Worm (Caenorhabditis elegans) whole organism, young adult: ENCODE measurements around the gene Y57G11C.42.
A peak's percentile ranks its signal among the peaks of the same experiment; 100 is the strongest.

ENCODE experiments used
- C17E4.6 ChIP-seq: fragments of 200-800 bp; sonication (Bioruptor generic); IDR thresholded peaks from 2 replicates; pipeline ENCODE4 v1.3.6; 2022; ENCODE audit warnings: missing genetic modification reagents, missing genetic modification characterization, missing compliant biosample characterization
- F22D6.2 ChIP-seq: sonication (generic microtip); optimal IDR thresholded peaks from 2 replicates; lab custom pipeline; 2016; ENCODE audit warnings: mild to moderate bottlenecking, missing genetic modification characterization, missing compliant biosample characterization
- F52B5.7 ChIP-seq: sonication (generic microtip); optimal IDR thresholded peaks from 2 replicates; lab custom pipeline; 2016; ENCODE audit warnings: mild to moderate bottlenecking, missing genetic modification characterization, missing compliant biosample characterization
- F57A8.1 ChIP-seq: fragments of 200-800 bp; sonication (Bioruptor generic); optimal IDR thresholded peaks from 2 replicates; lab custom pipeline; 2018; ENCODE audit warnings: mild to moderate bottlenecking, missing genetic modification characterization, moderate library complexity, missing compliant biosample characterization
- F57C9.4 ChIP-seq: sonication (generic microtip); optimal IDR thresholded peaks from 2 replicates; lab custom pipeline; 2017; ENCODE audit warnings: mild to moderate bottlenecking, missing genetic modification characterization, missing compliant biosample characterization
- K11D2.4 ChIP-seq: fragments of 200-800 bp; sonication (Bioruptor generic); IDR thresholded peaks from 2 replicates; pipeline ENCODE4 v1.3.6; 2022; ENCODE audit warnings: missing genetic modification reagents, missing genetic modification characterization, missing compliant biosample characterization
- Y67H2A.10 ChIP-seq: fragments of 200-800 bp; sonication (Bioruptor generic); conservative IDR thresholded peaks from 2 replicates; pipeline ENCODE4 v1.3.6; 2022; ENCODE audit warnings: missing genetic modification reagents, missing genetic modification characterization, missing compliant biosample characterization
- ZK185.1 ChIP-seq: sonication (generic microtip); optimal IDR thresholded peaks from 2 replicates; lab custom pipeline; 2016; ENCODE audit warnings: mild to moderate bottlenecking, missing genetic modification characterization, missing compliant biosample characterization; ENCODE audit not compliant: poor library complexity, severe bottlenecking
- ama-1 ChIP-seq, 3 experiments: fragments of 150-350 bp in 1 of 3; sonication (generic microtip) in 2 of 3; optimal IDR thresholded peaks; 2 replicates each; lab custom pipeline; 2014 to 2018; ENCODE audit warnings: missing biosample characterization in 2 of 3, missing genetic modification characterization in 2 of 3, missing genetic modification reagents in 2 of 3
- aptf-2 ChIP-seq: fragments of 200-800 bp; sonication (Bioruptor generic); conservative IDR thresholded peaks from 2 replicates; pipeline ENCODE4 v1.3.6; 2022; ENCODE audit warnings: missing genetic modification reagents, missing genetic modification characterization, missing compliant biosample characterization
- attf-5 ChIP-seq: fragments of 200-800 bp; sonication (Bioruptor generic); optimal IDR thresholded peaks from 2 replicates; lab custom pipeline; 2018; ENCODE audit warnings: mild to moderate bottlenecking, missing genetic modification characterization, missing compliant biosample characterization
- bed-2 ChIP-seq: fragments of 200-800 bp; sonication (Bioruptor generic); IDR thresholded peaks from 2 replicates; pipeline ENCODE4 v1.3.6; 2022; ENCODE audit warnings: missing genetic modification reagents, missing genetic modification characterization, missing compliant biosample characterization
- cebp-1 ChIP-seq, 2 experiments: fragments of 200-800 bp in 1 of 2; sonication (Bioruptor generic) in 1 of 2; sonication (generic microtip) in 1 of 2; IDR thresholded peaks in 1 of 2; optimal IDR thresholded peaks in 1 of 2; 2 replicates each; pipeline versions ENCODE4 v1.3.6 to Lab custom; 2017 to 2022; ENCODE audit warnings: missing compliant biosample characterization in 2 of 2, missing genetic modification characterization in 2 of 2, mild to moderate bottlenecking in 1 of 2, missing genetic modification reagents in 1 of 2, moderate library complexity in 1 of 2
- ceh-100 ChIP-seq: fragments of 200-800 bp; sonication (Bioruptor generic); IDR thresholded peaks from 2 replicates; pipeline ENCODE4 v1.3.6; 2022; ENCODE audit warnings: missing genetic modification reagents, missing genetic modification characterization, missing compliant biosample characterization
- die-1 ChIP-seq: sonication (generic microtip); optimal IDR thresholded peaks from 2 replicates; lab custom pipeline; 2016; ENCODE audit warnings: missing genotype, mild to moderate bottlenecking, missing genetic modification characterization, missing compliant biosample characterization
- dox-1 ChIP-seq: fragments of 200-800 bp; sonication (Bioruptor generic); IDR thresholded peaks from 2 replicates; pipeline ENCODE4 v1.3.6; 2022; ENCODE audit warnings: missing genetic modification reagents, missing genetic modification characterization, missing compliant biosample characterization
- dpff-1 ChIP-seq: sonication (generic microtip); optimal IDR thresholded peaks from 2 replicates; lab custom pipeline; 2017; ENCODE audit warnings: mild to moderate bottlenecking, missing genetic modification characterization, missing compliant biosample characterization
- egl-44 ChIP-seq: fragments of 200-800 bp; sonication (Bioruptor generic); IDR thresholded peaks from 2 replicates; pipeline ENCODE4 v1.3.6; 2022; ENCODE audit warnings: missing genetic modification reagents, missing genetic modification characterization, missing compliant biosample characterization
- ets-4 ChIP-seq: fragments of 200-800 bp; sonication (Bioruptor generic); optimal IDR thresholded peaks from 2 replicates; lab custom pipeline; 2018; ENCODE audit warnings: mild to moderate bottlenecking, missing genetic modification characterization, missing compliant biosample characterization
- gei-17 ChIP-seq: fragments of 200-800 bp; sonication (Bioruptor generic); optimal IDR thresholded peaks from 2 replicates; lab custom pipeline; 2018; ENCODE audit warnings: mild to moderate bottlenecking, missing genetic modification characterization, missing compliant biosample characterization
- him-1 ChIP-seq: sonication (generic microtip); optimal IDR thresholded peaks from 2 replicates; lab custom pipeline; 2016; ENCODE audit warnings: missing genotype, missing genetic modification reagents, missing genetic modification characterization, missing compliant biosample characterization
- hlh-26 ChIP-seq: fragments of 200-800 bp; sonication (Bioruptor generic); conservative IDR thresholded peaks from 2 replicates; pipeline ENCODE4 v1.3.6; 2022; ENCODE audit warnings: missing genetic modification reagents, missing genetic modification characterization, missing compliant biosample characterization
- hmg-1.2 ChIP-seq: fragments of 200-800 bp; sonication (Bioruptor generic); IDR thresholded peaks from 2 replicates; pipeline ENCODE4 v1.3.6; 2022; ENCODE audit warnings: missing genetic modification reagents, missing genetic modification characterization, missing compliant biosample characterization
- hmg-20 ChIP-seq: fragments of 200-800 bp; sonication (Bioruptor generic); IDR thresholded peaks from 2 replicates; pipeline ENCODE4 v1.3.6; 2022; ENCODE audit warnings: missing genetic modification reagents, missing genetic modification characterization, missing compliant biosample characterization
- let-607 ChIP-seq, 2 experiments: fragments of 200-800 bp in 1 of 2; sonication (Bioruptor generic) in 1 of 2; sonication (generic microtip) in 1 of 2; optimal IDR thresholded peaks; 2 replicates each; lab custom pipeline; 2016 to 2018; ENCODE audit warnings: mild to moderate bottlenecking in 2 of 2, missing compliant biosample characterization in 2 of 2, missing genetic modification characterization in 2 of 2, moderate library complexity in 2 of 2, missing genotype in 1 of 2
- lin-35 ChIP-seq, 3 experiments: fragments of 150-350 bp in 2 of 3; sonication (generic microtip) in 1 of 3; optimal IDR thresholded peaks; 2 replicates each; lab custom pipeline; 2014 to 2018; ENCODE audit warnings: missing biosample characterization in 3 of 3, missing genetic modification characterization in 3 of 3, missing genetic modification reagents in 3 of 3
- madf-8 ChIP-seq: fragments of 200-800 bp; sonication (Bioruptor generic); conservative IDR thresholded peaks from 2 replicates; pipeline ENCODE4 v1.3.6; 2022; ENCODE audit warnings: missing genetic modification reagents, missing genetic modification characterization, missing compliant biosample characterization
- mcd-1 ChIP-seq: fragments of 200-800 bp; sonication (Bioruptor generic); IDR thresholded peaks from 2 replicates; pipeline ENCODE4 v1.3.6; 2022; ENCODE audit warnings: missing genetic modification reagents, missing genetic modification characterization, missing compliant biosample characterization
- mes-4 ChIP-seq: sonication (generic microtip); optimal IDR thresholded peaks from 2 replicates; lab custom pipeline; 2016; ENCODE audit warnings: missing genotype, missing genetic modification characterization, missing compliant biosample characterization
- nfya-1 ChIP-seq: sonication (generic microtip); optimal IDR thresholded peaks from 2 replicates; lab custom pipeline; 2017; ENCODE audit warnings: antibody characterized with exemption, missing compliant biosample characterization, missing genetic modification characterization, borderline replicate concordance; ENCODE audit not compliant: insufficient read depth
- nfyb-1 ChIP-seq: fragments of 200-800 bp; sonication (Bioruptor generic); IDR thresholded peaks from 2 replicates; pipeline ENCODE4 v1.3.6; 2022; ENCODE audit warnings: missing genetic modification reagents, missing genetic modification characterization, missing compliant biosample characterization
- nhr-27 ChIP-seq: fragments of 200-800 bp; sonication (Bioruptor generic); optimal IDR thresholded peaks from 2 replicates; lab custom pipeline; 2018; ENCODE audit warnings: mild to moderate bottlenecking, missing genetic modification characterization, moderate library complexity, missing compliant biosample characterization
- pbrm-1 ChIP-seq: fragments of 200-800 bp; sonication (Bioruptor generic); IDR thresholded peaks from 2 replicates; pipeline ENCODE4 v1.3.6; 2022; ENCODE audit warnings: missing genetic modification reagents, missing genetic modification characterization, missing compliant biosample characterization
- rec-8 ChIP-seq, 2 experiments: sonication (generic microtip); optimal IDR thresholded peaks; 2 replicates each; lab custom pipeline; 2016; ENCODE audit warnings: mild to moderate bottlenecking in 2 of 2, missing genetic modification characterization in 2 of 2, missing genetic modification reagents in 2 of 2, missing genotype in 2 of 2, missing biosample characterization in 1 of 2, missing compliant biosample characterization in 1 of 2, moderate library complexity in 1 of 2
- snpc-1.1 ChIP-seq: sonication (generic microtip); optimal IDR thresholded peaks from 2 replicates; lab custom pipeline; 2017; ENCODE audit warnings: missing genetic modification characterization, mild to moderate bottlenecking, missing compliant biosample characterization, antibody characterized with exemption, moderate library complexity, missing genotype, missing genetic modification reagents; ENCODE audit not compliant: insufficient read depth
- snpc-4 ChIP-seq, 5 experiments: fragments of 150-350 bp in 1 of 5; sonication (generic microtip) in 4 of 5; optimal IDR thresholded peaks; 2 replicates each; lab custom pipeline; 2014 to 2018; ENCODE audit warnings: missing genetic modification characterization in 5 of 5, missing biosample characterization in 3 of 5, antibody characterized with exemption in 2 of 5, mild to moderate bottlenecking in 2 of 5, missing compliant biosample characterization in 2 of 5, missing genotype in 2 of 5, moderate library complexity in 2 of 5, missing genetic modification reagents in 1 of 5
- somi-1 ChIP-seq: fragments of 200-800 bp; sonication (Bioruptor generic); optimal IDR thresholded peaks from 2 replicates; lab custom pipeline; 2018; ENCODE audit warnings: mild to moderate bottlenecking, missing genetic modification characterization, missing compliant biosample characterization
- tbp1 ChIP-seq: fragments of 200-800 bp; sonication (Bioruptor generic); optimal IDR thresholded peaks from 2 replicates; lab custom pipeline; 2018; ENCODE audit warnings: mild to moderate bottlenecking, missing genetic modification characterization, missing compliant biosample characterization
- ztf-22 ChIP-seq: fragments of 200-800 bp; sonication (Bioruptor generic); optimal IDR thresholded peaks from 2 replicates; lab custom pipeline; 2018; ENCODE audit warnings: mild to moderate bottlenecking, missing genetic modification characterization, moderate library complexity, missing compliant biosample characterization
- ztf-26 ChIP-seq: sonication (generic microtip); optimal IDR thresholded peaks from 2 replicates; lab custom pipeline; 2017; ENCODE audit warnings: missing genetic modification characterization, missing compliant biosample characterization
- ztf-3 ChIP-seq: fragments of 200-800 bp; sonication (Bioruptor generic); optimal IDR thresholded peaks from 2 replicates; lab custom pipeline; 2018; ENCODE audit warnings: mild to moderate bottlenecking, missing genetic modification characterization, missing compliant biosample characterization

Gene Y57G11C.42

ce11 chrIV:14786374-14787136 lies 58.2 kb downstream of the Y57G11C.42 start, which contains the start of gene melo-1 (continued):
- peak; percentile 46 for TF ChIP-seq attf-5 (GFP tag; lab: Kevin White, UChicago)
- TF ChIP-seq pbrm-1 (GFP tag; lab: Robert Waterston, UW), result peak; percentile 22; the same call in 1 of the 2 replicates
- TF ChIP-seq somi-1, result no peak

- TF ChIP-seq egl-44 (GFP tag; lab: Robert Waterston, UW), result no peak
- 0 out of 2 replicates have a peak, but pooled peaks have one; percentile 7 for TF ChIP-seq pbrm-1 (GFP tag; lab: Robert Waterston, UW)
- peak in 1 of 2 experiments; percentile 20 for TF ChIP-seq let-607 (tag; optimal IDR thresholded peaks at IDR 0.05; lab: Kevin White, UChicago)
- TF ChIP-seq nfya-1 (tag; lab: Kevin White, UChicago), result no peak
- peak in 1 of 3 experiments; percentile 62 for TF ChIP-seq lin-35 (GFP tag; optimal IDR thresholded peaks at IDR 0.05; lab: Kevin White, UChicago)
- no peak for TF ChIP-seq F52B5.7 (tag; lab: Kevin White, UChicago)
- TF ChIP-seq F22D6.2, result no peak
- no peak for TF ChIP-seq mcd-1
- TF ChIP-seq aptf-2 (GFP tag; lab: Robert Waterston, UW), result no peak
- TF ChIP-seq F57A8.1 (GFP tag; lab: Kevin White, UChicago), result no peak
- TF ChIP-seq ztf-3 (GFP tag; lab: Kevin White, UChicago), result no peak
- peak; percentile 35 for TF ChIP-seq die-1 (tag; lab: Kevin White, UChicago)
- TF ChIP-seq hlh-26 (GFP tag; lab: Robert Waterston, UW), result no peak
- TF ChIP-seq dpff-1, result no peak
- TF ChIP-seq him-1 (tag; lab: Kevin White, UChicago), result peak; percentile 73
- no peak for TF ChIP-seq nhr-27 (tag; lab: Kevin White, UChicago)
- no peak; the same call in 1 of the 2 replicates for TF ChIP-seq madf-8 (GFP tag; lab: Robert Waterston, UW)
- no peak for TF ChIP-seq hmg-20
- TF ChIP-seq somi-1, result peak; percentile 26
- TF ChIP-seq ztf-22 (GFP tag; lab: Kevin White, UChicago), result no peak
- TF ChIP-seq tbp1 (GFP tag; lab: Kevin White, UChicago), result peak; percentile 35
- no peak for TF ChIP-seq K11D2.4 (GFP tag; lab: Robert Waterston, UW)
- TF ChIP-seq ceh-100 (GFP tag; lab: Robert Waterston, UW), result no peak
- no peak for TF ChIP-seq ets-4
- TF ChIP-seq C17E4.6 (GFP tag; lab: Robert Waterston, UW), result no peak
- TF ChIP-seq ZK185.1 (tag; lab: Kevin White, UChicago), result peak; percentile 1
- no peak for TF ChIP-seq bed-2 (GFP tag; lab: Robert Waterston, UW)
- TF ChIP-seq ztf-26 (tag; lab: Kevin White, UChicago), result no peak
- peak in 1 of 2 experiments; percentile 32 for TF ChIP-seq rec-8 (tag; optimal IDR thresholded peaks at IDR 0.05; lab: Kevin White, UChicago)
- peak; percentile 10; the same call in 1 of the 2 replicates for TF ChIP-seq hmg-1.2
- no peak for TF ChIP-seq gei-17 (GFP tag; lab: Kevin White, UChicago)
- TF ChIP-seq F57C9.4 (tag; lab: Kevin White, UChicago), result no peak
- no peak for TF ChIP-seq dox-1 (GFP tag; lab: Robert Waterston, UW)
- TF ChIP-seq mes-4, result peak; percentile 12
- no peak for TF ChIP-seq nfyb-1 (GFP tag; lab: Robert Waterston, UW)
- TF ChIP-seq Y67H2A.10, result 0 out of 2 replicates have a peak, but pooled peaks have one; percentile 28
- no peak for TF ChIP-seq ama-1 (optimal IDR thresholded peaks at IDR 0.05; lab: Kevin White, UChicago)
- peak in 1 of 2 experiments; percentile 47 for TF ChIP-seq ama-1 (GFP tag; optimal IDR thresholded peaks at IDR 0.05; lab: Kevin White, UChicago)
- peak; percentile 72 for TF ChIP-seq snpc-4 (GFP tag; optimal IDR thresholded peaks at IDR 0.05; lab: Kevin White, UChicago)
- TF ChIP-seq snpc-4 (tag; optimal IDR thresholded peaks at IDR 0.05; lab: Kevin White, UChicago), result peak in 3 of 4 experiments; percentile 20 to 90 (median 45)
- peak; percentile 31 for TF ChIP-seq snpc-1.1 (tag; lab: Kevin White, UChicago)
- TF ChIP-seq cebp-1 (GFP tag; IDR thresholded peaks at IDR 0.05; lab: Robert Waterston, UW), result no peak
- TF ChIP-seq cebp-1 (tag; optimal IDR thresholded peaks at IDR 0.05; lab: Kevin White, UChicago), result peak; percentile 25
Measured at ce11 chrIV:14790579-14790978, 62.3 kb downstream of the Y57G11C.42 start.
